Worm (Caenorhabditis elegans) whole organism, L4 larva: ENCODE results near the gene C08F8.3.

Experiments used
- T26A8.4 ChIP-seq: fragments of 200-800 bp; sonication (Bioruptor generic); IDR thresholded peaks from 2 replicates; pipeline ENCODE4 v1.3.6; 2022; ENCODE audit warnings: missing genetic modification characterization, missing compliant biosample characterization
- ceh-82 ChIP-seq: sonication (generic microtip); optimal IDR thresholded peaks from 2 replicates; lab custom pipeline; 2017; ENCODE audit warnings: missing biosample characterization, missing genetic modification characterization
- ces-1 ChIP-seq: fragments of 150-350 bp; sonication (generic microtip); optimal IDR thresholded peaks from 4 replicates; lab custom pipeline; 2014; ENCODE audit warnings: missing biosample characterization, missing genetic modification reagents, missing genetic modification characterization
- ctbp-1 ChIP-seq: fragments of 200-800 bp; sonication (Bioruptor generic); IDR thresholded peaks from 2 replicates; pipeline ENCODE4 v1.3.6; 2022; ENCODE audit warnings: missing genetic modification reagents, missing genetic modification characterization, missing compliant biosample characterization
- daf-12 ChIP-seq: fragments of 150-350 bp; optimal IDR thresholded peaks from 2 replicates; lab custom pipeline; 2014; ENCODE audit warnings: missing biosample characterization, missing genetic modification reagents, missing genetic modification characterization
- lin-29 ChIP-seq: fragments of 200-800 bp; sonication (Bioruptor generic); IDR thresholded peaks from 2 replicates; pipeline ENCODE4 v1.3.6; 2022; ENCODE audit warnings: missing genetic modification reagents, missing genetic modification characterization, missing compliant biosample characterization
- lsy-2 ChIP-seq, 2 experiments: fragments of 150-350 bp in 1 of 2; sonication (generic microtip) in 1 of 2; optimal IDR thresholded peaks; 2 replicates each; lab custom pipeline; 2014 to 2017; ENCODE audit warnings: missing biosample characterization in 2 of 2, missing genetic modification characterization in 2 of 2
- unc-39 ChIP-seq: sonication (generic microtip); optimal IDR thresholded peaks from 2 replicates; lab custom pipeline; 2017; ENCODE audit warnings: missing biosample characterization, missing genetic modification characterization

ce11 chrIV:11142314-11143227 lies 12.3 kb upstream of the C08F8.3 start, which contains the start of gene skih-2:
- TF ChIP-seq T26A8.4 (GFP tag; lab: Robert Waterston, UW) = no peak
- no peak for TF ChIP-seq ctbp-1 (GFP tag; lab: Robert Waterston, UW)
- TF ChIP-seq unc-39 (tag; lab: Kevin White, UChicago) = no peak
- TF ChIP-seq lsy-2 (tag; optimal IDR thresholded peaks at IDR 0.05; lab: Kevin White, UChicago) = peak in 1 of 2 experiments; percentile 78
- TF ChIP-seq ceh-82 (tag; lab: Kevin White, UChicago) = no peak
- TF ChIP-seq daf-12 = no peak
- no peak for TF ChIP-seq lin-29 (GFP tag; lab: Robert Waterston, UW)
- no peak for TF ChIP-seq ces-1 (GFP tag; lab: Kevin White, UChicago)
